Fruit fly (Drosophila melanogaster) whole organism, embryonic: ENCODE measurements around the gene Bgb.
A peak's percentile ranks its signal among the peaks of the same experiment; 100 is the strongest.

Experiments
- Aef1 ChIP-seq: fragments of 200-800 bp; sonication (Bioruptor generic); IDR thresholded peaks from 3 replicates; pipeline ENCODE4 v1.3.6; 2022; ENCODE audit warnings: missing biosample characterization, missing genetic modification characterization
- Antp ChIP-seq: fragments of 200-800 bp; sonication (Bioruptor generic); optimal IDR thresholded peaks from 3 replicates; lab custom pipeline; 2016; ENCODE audit warnings: missing biosample characterization, missing genetic modification characterization
- Asciz ChIP-seq: fragments of 200-800 bp; sonication (Bioruptor generic); optimal IDR thresholded peaks from 2 replicates; lab custom pipeline; 2017; ENCODE audit warnings: missing biosample characterization, mild to moderate bottlenecking, missing genetic modification characterization, missing genetic modification reagents
- Atf-2 ChIP-seq: fragments of 200-800 bp; sonication (Bioruptor generic); optimal IDR thresholded peaks from 2 replicates; lab custom pipeline; 2016; ENCODE audit warnings: missing biosample characterization, missing genetic modification characterization
- Bdp1 ChIP-seq: fragments of 200-800 bp; sonication (Bioruptor generic); optimal IDR thresholded peaks from 3 replicates; lab custom pipeline; 2016; ENCODE audit warnings: missing biosample characterization, missing genetic modification characterization
- CG10147 ChIP-seq: fragments of 200-800 bp; sonication (Bioruptor generic); optimal IDR thresholded peaks from 2 replicates; lab custom pipeline; 2019; ENCODE audit warnings: missing biosample characterization, mild to moderate bottlenecking, missing genetic modification characterization, moderate library complexity
- CG10321 ChIP-seq: fragments of 200-800 bp; sonication (Bioruptor generic); IDR thresholded peaks from 2 replicates; pipeline ENCODE4 v1.3.6; 2022; ENCODE audit warnings: missing biosample characterization, missing genetic modification characterization
- CG10431 ChIP-seq: fragments of 200-800 bp; sonication (Bioruptor generic); optimal IDR thresholded peaks from 3 replicates; lab custom pipeline; 2018; ENCODE audit warnings: missing biosample characterization, mild to moderate bottlenecking, missing genetic modification characterization
- CG10979 ChIP-seq: fragments of 200-800 bp; sonication (Bioruptor generic); optimal IDR thresholded peaks from 2 replicates; lab custom pipeline; 2018; ENCODE audit warnings: missing biosample characterization, mild to moderate bottlenecking, missing genetic modification characterization, moderate library complexity
- CG11398 ChIP-seq: fragments of 200-800 bp; sonication (Bioruptor generic); optimal IDR thresholded peaks from 2 replicates; lab custom pipeline; 2016; ENCODE audit warnings: missing biosample characterization, missing genetic modification characterization
- CG12219 ChIP-seq: fragments of 200-800 bp; sonication (Bioruptor generic); optimal IDR thresholded peaks from 3 replicates; lab custom pipeline; 2018; ENCODE audit warnings: missing biosample characterization, mild to moderate bottlenecking, missing genetic modification characterization
- CG12659 ChIP-seq: fragments of 200-800 bp; sonication (Bioruptor generic); optimal IDR thresholded peaks from 3 replicates; lab custom pipeline; 2017; ENCODE audit warnings: mild to moderate bottlenecking, missing biosample characterization, missing genetic modification reagents, missing genetic modification characterization
- CG13624 ChIP-seq: fragments of 200-800 bp; sonication (Bioruptor generic); optimal IDR thresholded peaks from 2 replicates; lab custom pipeline; 2016; ENCODE audit warnings: missing biosample characterization, missing genetic modification characterization
- CG14014 ChIP-seq: fragments of 200-800 bp; sonication (Bioruptor generic); IDR thresholded peaks from 2 replicates; pipeline ENCODE4 v1.3.6; 2022; ENCODE audit warnings: missing biosample characterization, missing genetic modification characterization
- CG1603 ChIP-seq: fragments of 200-800 bp; sonication (Bioruptor generic); optimal IDR thresholded peaks from 2 replicates; lab custom pipeline; 2019; ENCODE audit warnings: missing biosample characterization, mild to moderate bottlenecking, missing genetic modification characterization, moderate library complexity
- CG1647 ChIP-seq: fragments of 200-800 bp; sonication (Bioruptor generic); optimal IDR thresholded peaks from 3 replicates; lab custom pipeline; 2016; ENCODE audit warnings: missing biosample characterization, missing genetic modification characterization
- CG16813 ChIP-seq: fragments of 200-800 bp; sonication (Bioruptor generic); IDR thresholded peaks from 3 replicates; pipeline ENCODE4 v1.3.6; 2022; ENCODE audit warnings: missing biosample characterization, missing genetic modification characterization; ENCODE audit not compliant: partially characterized antibody
- CG17385 ChIP-seq: fragments of 200-800 bp; sonication (Bioruptor generic); optimal IDR thresholded peaks from 3 replicates; lab custom pipeline; 2018; ENCODE audit warnings: missing biosample characterization, mild to moderate bottlenecking, missing genetic modification characterization
- CG18476 ChIP-seq: fragments of 200-800 bp; sonication (Bioruptor generic); optimal IDR thresholded peaks from 2 replicates; lab custom pipeline; 2016; ENCODE audit warnings: missing biosample characterization, mild to moderate bottlenecking, missing genetic modification characterization
- CG18619 ChIP-seq: fragments of 200-800 bp; sonication (Bioruptor generic); optimal IDR thresholded peaks from 3 replicates; lab custom pipeline; 2017; ENCODE audit warnings: missing biosample characterization, mild to moderate bottlenecking, missing genetic modification characterization
- CG30020 ChIP-seq: fragments of 200-800 bp; optimal IDR thresholded peaks from 2 replicates; lab custom pipeline; 2019; ENCODE audit warnings: missing biosample characterization, mild to moderate bottlenecking, missing genetic modification characterization, moderate library complexity
- CG4854 ChIP-seq: fragments of 200-800 bp; sonication (Bioruptor generic); optimal IDR thresholded peaks from 2 replicates; lab custom pipeline; 2016; ENCODE audit warnings: missing biosample characterization, missing genetic modification characterization, inconsistent platforms
- CG6654 ChIP-seq: fragments of 200-800 bp; sonication (Bioruptor generic); optimal IDR thresholded peaks from 2 replicates; lab custom pipeline; 2017; ENCODE audit warnings: missing biosample characterization, mild to moderate bottlenecking, missing genetic modification characterization
- CG6689 ChIP-seq: fragments of 200-800 bp; sonication (Bioruptor generic); IDR thresholded peaks from 2 replicates; pipeline ENCODE4 v1.3.6; 2022; ENCODE audit warnings: missing biosample characterization, missing genetic modification characterization
- CG7271 ChIP-seq: fragments of 200-800 bp; sonication (Bioruptor generic); optimal IDR thresholded peaks from 2 replicates; lab custom pipeline; 2018; ENCODE audit warnings: missing biosample characterization, mild to moderate bottlenecking, missing genetic modification characterization, moderate library complexity
- CG7372 ChIP-seq: fragments of 200-800 bp; sonication (Bioruptor generic); IDR thresholded peaks from 2 replicates; pipeline ENCODE4 v1.3.6; 2022; ENCODE audit warnings: missing biosample characterization, missing genetic modification characterization
- CG7745 ChIP-seq: fragments of 200-800 bp; sonication (Bioruptor generic); optimal IDR thresholded peaks from 2 replicates; lab custom pipeline; 2018; ENCODE audit warnings: missing biosample characterization, mild to moderate bottlenecking, missing genetic modification characterization, moderate library complexity
- HHEX ChIP-seq: fragments of 200-800 bp; sonication (Bioruptor generic); optimal IDR thresholded peaks from 3 replicates; lab custom pipeline; 2017; ENCODE audit warnings: missing biosample characterization, mild to moderate bottlenecking, missing genetic modification characterization, missing genetic modification reagents
- Hand ChIP-seq: fragments of 200-800 bp; sonication (Bioruptor generic); optimal IDR thresholded peaks from 2 replicates; lab custom pipeline; 2017; ENCODE audit warnings: mild to moderate bottlenecking, missing biosample characterization, missing genetic modification reagents, missing genetic modification characterization
- Hey ChIP-seq: fragments of 200-800 bp; sonication (Bioruptor generic); optimal IDR thresholded peaks from 3 replicates; lab custom pipeline; 2018; ENCODE audit warnings: missing biosample characterization, mild to moderate bottlenecking, missing genetic modification characterization
- Mrtf ChIP-seq: fragments of 200-800 bp; sonication (Bioruptor generic); IDR thresholded peaks from 3 replicates; pipeline ENCODE4 v1.3.6; 2022; ENCODE audit warnings: missing biosample characterization, missing genetic modification characterization
- PHDP ChIP-seq: fragments of 200-800 bp; sonication (Bioruptor generic); optimal IDR thresholded peaks from 3 replicates; lab custom pipeline; 2018; ENCODE audit warnings: missing biosample characterization, mild to moderate bottlenecking, missing genetic modification characterization, moderate library complexity
- Sox100B ChIP-seq: fragments of 200-800 bp; sonication (Bioruptor generic); optimal IDR thresholded peaks from 3 replicates; lab custom pipeline; 2018; ENCODE audit warnings: missing biosample characterization, mild to moderate bottlenecking, missing genetic modification characterization
- Usf ChIP-seq: fragments of 200-800 bp; sonication (Bioruptor generic); optimal IDR thresholded peaks from 2 replicates; lab custom pipeline; 2017; ENCODE audit warnings: missing genotype, missing biosample characterization, missing genetic modification characterization
- bcd ChIP-seq: fragments of 200-800 bp; sonication (Bioruptor generic); optimal IDR thresholded peaks from 2 replicates; lab custom pipeline; 2017; ENCODE audit warnings: missing biosample characterization, mild to moderate bottlenecking, missing genetic modification characterization
- chinmo ChIP-seq: fragments of 200-800 bp; sonication (Bioruptor generic); IDR thresholded peaks from 4 replicates; pipeline ENCODE4 v1.3.6; 2022; ENCODE audit warnings: missing biosample characterization, missing genetic modification characterization; ENCODE audit not compliant: partially characterized antibody
- emc ChIP-seq: fragments of 200-800 bp; sonication (Bioruptor generic); optimal IDR thresholded peaks from 2 replicates; lab custom pipeline; 2016; ENCODE audit warnings: missing biosample characterization, missing genetic modification characterization
- fd102C ChIP-seq: fragments of 200-800 bp; sonication (Bioruptor generic); optimal IDR thresholded peaks from 2 replicates; lab custom pipeline; 2018; ENCODE audit warnings: missing biosample characterization, mild to moderate bottlenecking, missing genetic modification characterization, moderate library complexity
- ham ChIP-seq: fragments of 200-800 bp; sonication (Bioruptor generic); IDR thresholded peaks from 2 replicates; pipeline ENCODE4 v1.3.6; 2022; ENCODE audit warnings: missing biosample characterization, missing genetic modification characterization
- jigr1 ChIP-seq: fragments of 200-800 bp; sonication (Bioruptor generic); IDR thresholded peaks from 3 replicates; pipeline ENCODE4 v1.3.6; 2022; ENCODE audit warnings: missing biosample characterization, missing genetic modification characterization
- kah ChIP-seq: fragments of 200-800 bp; sonication (Bioruptor generic); optimal IDR thresholded peaks from 2 replicates; lab custom pipeline; 2018; ENCODE audit warnings: missing biosample characterization, mild to moderate bottlenecking, missing genetic modification characterization
- klu ChIP-seq: fragments of 200-800 bp; sonication (Bioruptor generic); IDR thresholded peaks from 2 replicates; pipeline ENCODE4 v1.3.6; 2022; ENCODE audit warnings: missing biosample characterization, missing genetic modification characterization
- maf-S ChIP-seq: fragments of 200-800 bp; sonication (Bioruptor generic); optimal IDR thresholded peaks from 2 replicates; lab custom pipeline; 2016; ENCODE audit warnings: missing biosample characterization, missing genetic modification characterization
- mld ChIP-seq: fragments of 200-800 bp; sonication (Bioruptor generic); IDR thresholded peaks from 3 replicates; pipeline ENCODE4 v1.3.6; 2022; ENCODE audit warnings: missing biosample characterization, missing genetic modification characterization; ENCODE audit not compliant: partially characterized antibody
- org-1 ChIP-seq: fragments of 200-800 bp; sonication (Bioruptor generic); optimal IDR thresholded peaks from 2 replicates; lab custom pipeline; 2017; ENCODE audit warnings: missing biosample characterization, missing genetic modification characterization
- otp ChIP-seq: fragments of 200-800 bp; sonication (Bioruptor generic); IDR thresholded peaks from 3 replicates; pipeline ENCODE4, ENCODE4 v1.3.6; 2022; ENCODE audit warnings: missing biosample characterization, missing genetic modification characterization
- slbo ChIP-seq: fragments of 200-800 bp; sonication (Bioruptor generic); IDR thresholded peaks from 2 replicates; pipeline ENCODE4 v1.3.6; 2022; ENCODE audit warnings: missing biosample characterization, missing genetic modification characterization
- sug ChIP-seq: fragments of 200-800 bp; optimal IDR thresholded peaks from 2 replicates; lab custom pipeline; 2019; ENCODE audit warnings: missing biosample characterization, mild to moderate bottlenecking, missing genetic modification characterization, moderate library complexity
- tna ChIP-seq: fragments of 200-800 bp; sonication (Bioruptor generic); IDR thresholded peaks from 2 replicates; pipeline ENCODE4 v1.3.6; 2022; ENCODE audit warnings: missing biosample characterization, missing genetic modification characterization; ENCODE audit not compliant: partially characterized antibody
- usp ChIP-seq: fragments of >200 bp; optimal IDR thresholded peaks from 2 replicates; lab custom pipeline; 2017; ENCODE audit warnings: missing biosample characterization, missing genetic modification characterization
- yki ChIP-seq: fragments of >200 bp; optimal IDR thresholded peaks from 3 replicates; lab custom pipeline; 2018

Bgb gene

DNA sequence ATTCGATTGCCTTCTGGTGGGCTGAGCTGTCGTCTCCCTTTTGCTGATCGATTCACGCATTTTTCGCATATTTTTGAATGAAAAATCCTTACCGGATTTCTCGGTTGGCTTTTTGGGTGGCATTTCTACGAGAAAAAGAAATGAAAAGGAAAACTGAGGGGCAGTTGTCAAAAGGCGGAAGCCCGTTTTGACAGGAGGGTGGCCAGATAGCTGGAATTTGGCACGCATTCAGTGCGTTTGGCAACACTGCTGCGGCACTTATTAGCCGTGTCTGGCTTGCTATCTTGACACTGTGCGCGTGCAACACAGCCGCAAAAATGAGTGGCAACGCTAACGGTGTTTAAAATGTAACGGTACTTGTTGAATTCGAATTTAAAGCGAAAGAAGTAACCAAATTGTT lies 29.0 kb downstream of the Bgb start, which contains the start of gene RpL23A (continued):
- TF ChIP-seq Hey (tag; lab: Kevin White, UChicago) (peak; percentile 89), CG10979 (peak; percentile 86), yki (lab: Kevin White, UChicago) (no peak), CG12219 (peak; percentile 88), otp (GFP tag; lab: Robert Waterston, UW) (peak; percentile 96), Usf (GFP tag; lab: Kevin White, UChicago) (peak; percentile 94), chinmo (GFP tag; lab: Robert Waterston, UW) (no peak), bcd (GFP tag; lab: Kevin White, UChicago) (peak; percentile 99), CG16813 (GFP tag; lab: Robert Waterston, UW) (peak; percentile 62), Hand (GFP tag; lab: Kevin White, UChicago) (peak; percentile 78), org-1 (peak; percentile 93), emc (GFP tag; lab: Kevin White, UChicago) (peak; percentile 97), slbo (peak; percentile 96), maf-S (GFP tag; lab: Kevin White, UChicago) (peak; percentile 96), tna (GFP tag; lab: Robert Waterston, UW) (no peak), Antp (GFP tag; lab: Kevin White, UChicago) (peak; percentile 98), CG6654 (peak; percentile 83), CG10431 (peak; percentile 92), CG1603 (tag; lab: Kevin White, UChicago) (peak; percentile 100), CG7271 (peak; percentile 95), Mrtf (GFP tag; lab: Robert Waterston, UW) (peak; percentile 90), CG30020 (peak; percentile 82), CG7745 (peak; percentile 70), kah (peak; percentile 79), sug (tag; lab: Kevin White, UChicago) (peak; percentile 93), Sox100B (GFP tag; lab: Kevin White, UChicago) (no peak), CG17385 (GFP tag; lab: Kevin White, UChicago) (peak; percentile 89), PHDP (tag; lab: Kevin White, UChicago) (peak; percentile 92), Asciz (GFP tag; lab: Kevin White, UChicago) (no peak), CG1647 (peak; percentile 97), CG13624 (peak; percentile 98), CG11398 (GFP tag; lab: Kevin White, UChicago) (peak; percentile 96), CG7372 (GFP tag; lab: Robert Waterston, UW) (peak; percentile 90), Atf-2 (GFP tag; lab: Kevin White, UChicago) (peak; percentile 93), CG14014 (GFP tag; lab: Robert Waterston, UW) (peak; percentile 94), Aef1 (peak; percentile 93), jigr1 (GFP tag; lab: Robert Waterston, UW) (0 out of 3 replicates have a peak, but pooled peaks have one; percentile 24), Bdp1 (GFP tag; lab: Kevin White, UChicago) (peak; percentile 91), CG6689 (GFP tag; lab: Robert Waterston, UW) (peak; percentile 85), CG18619 (GFP tag; lab: Kevin White, UChicago) (peak; percentile 98), CG10321 (peak; percentile 74), CG18476 (peak; percentile 87), fd102C (GFP tag; lab: Kevin White, UChicago) (peak; percentile 93), CG10147 (GFP tag; lab: Kevin White, UChicago) (peak; percentile 89), CG12659 (GFP tag; lab: Kevin White, UChicago) (peak; percentile 98), mld (GFP tag; lab: Robert Waterston, UW) (no peak), usp (GFP tag; lab: Kevin White, UChicago) (no peak), klu (peak; percentile 88), ham (GFP tag; lab: Robert Waterston, UW) (peak; percentile 91), HHEX (GFP tag; lab: Kevin White, UChicago) (peak; percentile 97), CG4854 (peak; percentile 96)
